Fruit fly (Drosophila melanogaster) whole organism, embryonic: ENCODE results near the gene SPARC.
A peak's percentile ranks its signal among the peaks of the same experiment; 100 is the strongest.

Experiments
- BEAF-32 ChIP-seq: fragments of 200-800 bp; sonication (Bioruptor generic); optimal IDR thresholded peaks from 3 replicates; lab custom pipeline; 2017; ENCODE audit warnings: missing biosample characterization, missing genetic modification characterization, mild to moderate bottlenecking, moderate library complexity, missing genetic modification reagents
- BtbVII ChIP-seq: fragments of 200-800 bp; sonication (Bioruptor generic); optimal IDR thresholded peaks from 3 replicates; lab custom pipeline; 2017; ENCODE audit warnings: missing biosample characterization, mild to moderate bottlenecking, missing genetic modification characterization
- CG10959 ChIP-seq: fragments of 200-800 bp; sonication (Bioruptor generic); IDR thresholded peaks from 2 replicates; pipeline ENCODE4 v1.3.6; 2022; ENCODE audit warnings: missing biosample characterization, missing genetic modification characterization
- CG11093 ChIP-seq: fragments of 200-800 bp; sonication (Bioruptor generic); IDR thresholded peaks from 3 replicates; pipeline ENCODE4 v1.3.6; 2022; ENCODE audit warnings: missing biosample characterization, missing genetic modification characterization
- CG11695 ChIP-seq: fragments of 200-800 bp; sonication (Bioruptor generic); IDR thresholded peaks from 3 replicates; pipeline ENCODE4 v1.3.6; 2022; ENCODE audit warnings: missing biosample characterization, missing genetic modification characterization
- CG12219 ChIP-seq: fragments of 200-800 bp; sonication (Bioruptor generic); optimal IDR thresholded peaks from 3 replicates; lab custom pipeline; 2018; ENCODE audit warnings: missing biosample characterization, mild to moderate bottlenecking, missing genetic modification characterization
- CG12236 ChIP-seq: fragments of 200-800 bp; sonication (Bioruptor generic); optimal IDR thresholded peaks from 2 replicates; lab custom pipeline; 2016; ENCODE audit warnings: missing biosample characterization, missing genetic modification characterization
- CG14965 ChIP-seq: fragments of 200-800 bp; sonication (Bioruptor generic); optimal IDR thresholded peaks from 2 replicates; lab custom pipeline; 2016; ENCODE audit warnings: missing biosample characterization, missing genetic modification characterization, borderline replicate concordance
- CG15601 ChIP-seq: fragments of 200-800 bp; sonication (Bioruptor generic); optimal IDR thresholded peaks from 3 replicates; lab custom pipeline; 2019; ENCODE audit warnings: missing biosample characterization, mild to moderate bottlenecking, missing genetic modification characterization, moderate library complexity
- CG1602 ChIP-seq: fragments of 200-800 bp; sonication (Bioruptor generic); optimal IDR thresholded peaks from 3 replicates; lab custom pipeline; 2016; ENCODE audit warnings: missing biosample characterization, missing genetic modification characterization
- CG16815 ChIP-seq: fragments of 200-800 bp; sonication (Bioruptor generic); optimal IDR thresholded peaks from 3 replicates; lab custom pipeline; 2017; ENCODE audit warnings: missing biosample characterization, mild to moderate bottlenecking, missing genetic modification characterization
- CG17186 ChIP-seq: fragments of 200-800 bp; sonication (Bioruptor generic); optimal IDR thresholded peaks from 3 replicates; lab custom pipeline; 2017; ENCODE audit warnings: missing biosample characterization, missing genetic modification reagents, missing genetic modification characterization
- CG30403 ChIP-seq: fragments of 200-800 bp; sonication (Bioruptor generic); optimal IDR thresholded peaks from 3 replicates; lab custom pipeline; 2016; ENCODE audit warnings: missing biosample characterization, missing genetic modification characterization
- CG32532 ChIP-seq: fragments of 200-800 bp; sonication (Bioruptor generic); IDR thresholded peaks from 2 replicates; pipeline ENCODE4 v1.3.6; 2022; ENCODE audit warnings: missing biosample characterization, missing genetic modification characterization
- CG3281 ChIP-seq: fragments of 200-800 bp; sonication (Bioruptor generic); optimal IDR thresholded peaks from 3 replicates; lab custom pipeline; 2017; ENCODE audit warnings: missing biosample characterization, mild to moderate bottlenecking, missing genetic modification characterization
- CG42726 ChIP-seq: fragments of 200-800 bp; sonication (Bioruptor generic); IDR thresholded peaks from 2 replicates; pipeline ENCODE4 v1.3.6; 2022; ENCODE audit warnings: missing biosample characterization, missing genetic modification characterization; ENCODE audit not compliant: partially characterized antibody
- CG4360 ChIP-seq: fragments of 200-800 bp; sonication (Bioruptor generic); IDR thresholded peaks from 2 replicates; pipeline ENCODE4 v1.3.6; 2022; ENCODE audit warnings: missing biosample characterization, missing genetic modification characterization
- CG4617 ChIP-seq: fragments of 200-800 bp; sonication (Bioruptor generic); optimal IDR thresholded peaks from 3 replicates; lab custom pipeline; 2016; ENCODE audit warnings: missing biosample characterization, missing genetic modification characterization, borderline replicate concordance
- CG6654 ChIP-seq: fragments of 200-800 bp; sonication (Bioruptor generic); optimal IDR thresholded peaks from 2 replicates; lab custom pipeline; 2017; ENCODE audit warnings: missing biosample characterization, mild to moderate bottlenecking, missing genetic modification characterization
- CG7928 ChIP-seq: fragments of 200-800 bp; sonication (Bioruptor generic); optimal IDR thresholded peaks from 2 replicates; lab custom pipeline; 2017; ENCODE audit warnings: missing biosample characterization, mild to moderate bottlenecking, missing genetic modification characterization
- CG8944 ChIP-seq: fragments of 200-800 bp; sonication (Bioruptor generic); optimal IDR thresholded peaks from 3 replicates; lab custom pipeline; 2016; ENCODE audit warnings: missing biosample characterization, missing genetic modification characterization
- CG9437 ChIP-seq: fragments of 200-800 bp; sonication (Bioruptor generic); optimal IDR thresholded peaks from 2 replicates; lab custom pipeline; 2018; ENCODE audit warnings: missing biosample characterization, mild to moderate bottlenecking, missing genetic modification characterization
- CG9876 ChIP-seq: fragments of 200-800 bp; sonication (Bioruptor generic); optimal IDR thresholded peaks from 2 replicates; lab custom pipeline; 2016; ENCODE audit warnings: missing biosample characterization, missing genetic modification characterization
- CTCF ChIP-seq: fragments of 200-800 bp; sonication (Bioruptor generic); optimal IDR thresholded peaks from 2 replicates; lab custom pipeline; 2017; ENCODE audit warnings: missing biosample characterization, mild to moderate bottlenecking, missing genetic modification characterization, moderate library complexity
- CrebB ChIP-seq: fragments of 200-800 bp; sonication (Bioruptor generic); optimal IDR thresholded peaks from 3 replicates; lab custom pipeline; 2018; ENCODE audit warnings: missing biosample characterization, mild to moderate bottlenecking, missing genetic modification characterization
- E2f1 ChIP-seq: fragments of 200-800 bp; sonication (Bioruptor generic); IDR thresholded peaks from 2 replicates; pipeline ENCODE4 v1.3.6; 2022; ENCODE audit warnings: missing biosample characterization, missing genetic modification characterization
- H2.0 ChIP-seq: fragments of 200-800 bp; sonication (Bioruptor generic); IDR thresholded peaks from 2 replicates; pipeline ENCODE4 v1.3.6; 2022; ENCODE audit warnings: missing biosample characterization, missing genetic modification characterization
- HLH3B ChIP-seq: fragments of 200-800 bp; sonication (Bioruptor generic); IDR thresholded peaks from 2 replicates; pipeline ENCODE4 v1.3.6; 2022; ENCODE audit warnings: missing biosample characterization, missing genetic modification characterization
- HLHmδ ChIP-seq: fragments of 200-800 bp; sonication (Bioruptor generic); optimal IDR thresholded peaks from 2 replicates; lab custom pipeline; 2018; ENCODE audit warnings: missing biosample characterization, mild to moderate bottlenecking, missing genetic modification characterization, moderate library complexity
- Hand ChIP-seq: fragments of 200-800 bp; sonication (Bioruptor generic); optimal IDR thresholded peaks from 2 replicates; lab custom pipeline; 2017; ENCODE audit warnings: mild to moderate bottlenecking, missing biosample characterization, missing genetic modification reagents, missing genetic modification characterization
- Jarid2 ChIP-seq: fragments of 200-800 bp; sonication (Bioruptor generic); optimal IDR thresholded peaks from 3 replicates; lab custom pipeline; 2017; ENCODE audit warnings: mild to moderate bottlenecking, missing biosample characterization, missing genetic modification reagents, missing genetic modification characterization
- Max ChIP-seq: fragments of 200-800 bp; sonication (Bioruptor generic); optimal IDR thresholded peaks from 2 replicates; lab custom pipeline; 2016; ENCODE audit warnings: missing biosample characterization, mild to moderate bottlenecking, missing genetic modification characterization
- Med ChIP-seq: fragments of 200-800 bp; sonication (Bioruptor generic); peaks from one replicate; lab custom pipeline; 2016; ENCODE audit warnings: missing biosample characterization, missing genetic modification characterization, mild to moderate bottlenecking, inconsistent platforms, moderate library complexity
- Ptx1 ChIP-seq: fragments of 200-800 bp; sonication (Bioruptor generic); IDR thresholded peaks from 2 replicates; pipeline ENCODE4 v1.3.6; 2022; ENCODE audit warnings: missing biosample characterization, missing genetic modification characterization
- Rfx ChIP-seq: fragments of 200-800 bp; sonication (Bioruptor generic); IDR thresholded peaks from 2 replicates; pipeline ENCODE4 v1.3.6; 2022; ENCODE audit warnings: missing biosample characterization, missing genetic modification characterization
- YL-1 ChIP-seq: fragments of 200-800 bp; sonication (Bioruptor generic); optimal IDR thresholded peaks from 3 replicates; lab custom pipeline; 2017; ENCODE audit warnings: missing biosample characterization, mild to moderate bottlenecking, missing genetic modification characterization
- cato ChIP-seq: fragments of 200-800 bp; sonication (Bioruptor generic); optimal IDR thresholded peaks from 2 replicates; lab custom pipeline; 2016; ENCODE audit warnings: missing biosample characterization, missing genetic modification characterization, borderline replicate concordance
- cg ChIP-seq: fragments of 200-800 bp; sonication (Bioruptor generic); optimal IDR thresholded peaks from 3 replicates; lab custom pipeline; 2019; ENCODE audit warnings: missing biosample characterization, mild to moderate bottlenecking, missing genetic modification characterization, moderate library complexity
- dmrt99B ChIP-seq: fragments of 200-800 bp; sonication (Bioruptor generic); optimal IDR thresholded peaks from 2 replicates; lab custom pipeline; 2018; ENCODE audit warnings: missing biosample characterization, mild to moderate bottlenecking, missing genetic modification characterization, moderate library complexity
- hbn ChIP-seq: fragments of 200-800 bp; sonication (Bioruptor generic); IDR thresholded peaks from 2 replicates; pipeline ENCODE4 v1.3.6; 2022; ENCODE audit warnings: missing biosample characterization, missing genetic modification characterization; ENCODE audit not compliant: partially characterized antibody
- pfk ChIP-seq: fragments of 200-800 bp; sonication (Bioruptor generic); optimal IDR thresholded peaks from 2 replicates; lab custom pipeline; 2018; ENCODE audit warnings: missing biosample characterization, mild to moderate bottlenecking, missing genetic modification characterization, moderate library complexity
- pho ChIP-seq: fragments of 200-800 bp; sonication (Bioruptor generic); optimal IDR thresholded peaks from 2 replicates; lab custom pipeline; 2016; ENCODE audit warnings: missing biosample characterization, missing genetic modification characterization
- psq ChIP-seq: fragments of 200-800 bp; sonication (Bioruptor generic); optimal IDR thresholded peaks from 2 replicates; lab custom pipeline; 2017; ENCODE audit warnings: missing biosample characterization, missing genetic modification characterization
- row ChIP-seq: fragments of 200-800 bp; sonication (Bioruptor generic); IDR thresholded peaks from 3 replicates; pipeline ENCODE4 v1.3.6; 2022; ENCODE audit warnings: missing biosample characterization, missing genetic modification characterization
- sd ChIP-seq: fragments of 200-800 bp; sonication (Bioruptor generic); optimal IDR thresholded peaks from 3 replicates; lab custom pipeline; 2018; ENCODE audit warnings: missing biosample characterization, mild to moderate bottlenecking, missing genetic modification characterization, moderate library complexity
- shn ChIP-seq: fragments of 200-800 bp; sonication (Bioruptor generic); optimal IDR thresholded peaks from 3 replicates; lab custom pipeline; 2016; ENCODE audit warnings: missing biosample characterization, missing genetic modification characterization
- tgo ChIP-seq: fragments of 200-800 bp; sonication (Bioruptor generic); IDR thresholded peaks from 3 replicates; pipeline ENCODE4 v1.3.6; 2022; ENCODE audit warnings: missing biosample characterization, missing genetic modification characterization
- tin ChIP-seq: fragments of 200-800 bp; sonication (Bioruptor generic); optimal IDR thresholded peaks from 3 replicates; lab custom pipeline; 2016; ENCODE audit warnings: missing biosample characterization, missing genetic modification characterization
- z ChIP-seq: fragments of 200-800 bp; sonication (Bioruptor generic); IDR thresholded peaks from 3 replicates; pipeline ENCODE4 v1.3.6; 2022; ENCODE audit warnings: missing biosample characterization, missing genetic modification characterization

SPARC gene

dm6 chr3R:26866577-26867456 is 5.0 kb downstream of the SPARC start, which contains the start of the genes ball and His2Av (continued):
- peak; percentile 89 for TF ChIP-seq sd (tag; lab: Kevin White, UChicago)
- TF ChIP-seq BEAF-32 (GFP tag; lab: Kevin White, UChicago): peak; percentile 97
- TF ChIP-seq Max (GFP tag; lab: Kevin White, UChicago): peak; percentile 69
- TF ChIP-seq hbn (GFP tag; lab: Robert Waterston, UW): peak; percentile 87
- peak; percentile 88 for TF ChIP-seq shn (GFP tag; lab: Kevin White, UChicago)
- peak; percentile 32 for TF ChIP-seq CG14965 (GFP tag; lab: Kevin White, UChicago)
- peak; percentile 83 for TF ChIP-seq E2f1
- TF ChIP-seq pho (GFP tag; lab: Kevin White, UChicago): peak; percentile 91
- peak; percentile 71 for TF ChIP-seq CrebB (tag; lab: Kevin White, UChicago)
- TF ChIP-seq CG9437 (GFP tag; lab: Kevin White, UChicago): peak; percentile 6
- TF ChIP-seq CG15601 (tag; lab: Kevin White, UChicago): peak; percentile 69
- peak; percentile 70 for TF ChIP-seq CG3281 (GFP tag; lab: Kevin White, UChicago)
- TF ChIP-seq CG17186 (GFP tag; lab: Kevin White, UChicago): peak; percentile 83
- peak; percentile 95 for TF ChIP-seq CG42726 (GFP tag; lab: Robert Waterston, UW)
- TF ChIP-seq Hand (GFP tag; lab: Kevin White, UChicago): peak; percentile 4
- TF ChIP-seq CG12236: peak; percentile 75
- peak; percentile 77 for TF ChIP-seq CG1602
- peak; percentile 89 for TF ChIP-seq Rfx (GFP tag; lab: Robert Waterston, UW)
- no peak for TF ChIP-seq HLHmδ (GFP tag; lab: Kevin White, UChicago)
- TF ChIP-seq CG30403 (GFP tag; lab: Kevin White, UChicago): peak; percentile 91
- TF ChIP-seq CG6654 (GFP tag; lab: Kevin White, UChicago): peak; percentile 38
- peak; percentile 87 for TF ChIP-seq tin (GFP tag; lab: Kevin White, UChicago)
- TF ChIP-seq cg (GFP tag; lab: Kevin White, UChicago): no peak
- peak; percentile 66 for TF ChIP-seq CG9876
- peak; percentile 98 for TF ChIP-seq CTCF (GFP tag; lab: Kevin White, UChicago)
- peak; percentile 55 for TF ChIP-seq dmrt99B
- peak; percentile 47 for TF ChIP-seq Jarid2
- TF ChIP-seq Med (GFP tag; lab: Kevin White, UChicago): peak; percentile 99
- peak; percentile 83 for TF ChIP-seq H2.0
- TF ChIP-seq Ptx1 (GFP tag; lab: Robert Waterston, UW): peak; percentile 85
- peak; percentile 73 for TF ChIP-seq psq (GFP tag; lab: Kevin White, UChicago)
- peak; percentile 71 for TF ChIP-seq CG16815 (GFP tag; lab: Kevin White, UChicago)
- TF ChIP-seq YL-1 (GFP tag; lab: Kevin White, UChicago): peak; percentile 83
- peak; percentile 63 for TF ChIP-seq CG12219 (GFP tag; lab: Kevin White, UChicago)
- peak; percentile 79 for TF ChIP-seq CG4617 (GFP tag; lab: Kevin White, UChicago)
- peak; percentile 54 for TF ChIP-seq CG4360
- 0 out of 3 replicates have a peak, but pooled peaks have one; percentile 21 for TF ChIP-seq z
- TF ChIP-seq cato (GFP tag; lab: Kevin White, UChicago): peak; percentile 47
- TF ChIP-seq row: peak; percentile 93
- peak; percentile 73 for TF ChIP-seq CG11695
- peak; percentile 69 for TF ChIP-seq HLH3B (GFP tag; lab: Robert Waterston, UW)
- peak; percentile 73 for TF ChIP-seq CG10959 (GFP tag; lab: Robert Waterston, UW)
- 0 out of 3 replicates have a peak, but pooled peaks have one; percentile 47 for TF ChIP-seq CG11093 (GFP tag; lab: Robert Waterston, UW)
- TF ChIP-seq CG7928 (GFP tag; lab: Kevin White, UChicago): peak; percentile 91
- TF ChIP-seq CG8944 (GFP tag; lab: Kevin White, UChicago): peak; percentile 89
- TF ChIP-seq tgo (GFP tag; lab: Robert Waterston, UW): peak; percentile 84
- TF ChIP-seq BtbVII: peak; percentile 40
- TF ChIP-seq CG32532 (GFP tag; lab: Robert Waterston, UW): peak; percentile 91
- TF ChIP-seq pfk (GFP tag; lab: Kevin White, UChicago): no peak
